Fruit fly (Drosophila melanogaster) S2 (cell line): ENCODE data around the gene mfrn.
"Not testable (repeated sequence)": the region's sequence is repeated elsewhere in the genome, so short reads cannot be mapped to it uniquely, and the experiment has no call there.

Source experiments
- CG8478 ChIP-seq: fragments of >200 bp; optimal IDR thresholded peaks from 2 replicates; lab custom pipeline; 2018
- CTCF ChIP-seq, 2 experiments: fragments of >200 bp; optimal IDR thresholded peaks; 2 replicates each; lab custom pipeline; 2018

The mfrn gene

DNA sequence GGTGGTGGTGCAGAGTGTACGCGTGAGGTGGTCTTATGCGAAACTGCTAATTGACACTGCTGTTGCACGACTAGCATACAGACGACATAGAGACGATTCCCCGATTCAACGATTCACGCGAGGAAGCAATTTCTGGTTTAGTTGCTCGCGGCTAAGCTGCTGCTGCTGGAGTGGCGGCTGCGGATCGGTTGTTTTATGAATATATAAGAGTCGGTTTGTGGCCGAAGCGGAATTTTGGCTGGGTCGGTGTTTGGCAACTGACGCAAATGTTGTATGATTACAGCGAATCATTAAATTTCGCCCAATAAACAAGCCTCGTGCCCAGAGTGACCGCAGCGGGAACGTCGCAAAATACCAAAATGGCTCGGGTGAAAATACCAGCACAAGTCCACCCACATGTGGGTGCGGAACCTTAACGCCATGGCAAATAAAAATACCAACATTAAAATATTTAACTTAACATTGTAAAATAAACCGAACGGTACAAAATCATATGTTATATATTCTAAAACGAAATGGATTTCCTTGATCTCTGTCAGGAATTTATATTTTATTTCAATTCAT is at the start of gene mfrn:
mfrn (minus strand) TSS at position 340 of the 564 bp plus-strand sequence.
- peak in 1 of 2 experiments; percentile 18 for TF ChIP-seq CTCF (optimal IDR thresholded peaks at IDR 0.05; lab: Kevin White, UChicago)
- no peak for TF ChIP-seq CG8478 (lab: Kevin White, UChicago)

DNA sequence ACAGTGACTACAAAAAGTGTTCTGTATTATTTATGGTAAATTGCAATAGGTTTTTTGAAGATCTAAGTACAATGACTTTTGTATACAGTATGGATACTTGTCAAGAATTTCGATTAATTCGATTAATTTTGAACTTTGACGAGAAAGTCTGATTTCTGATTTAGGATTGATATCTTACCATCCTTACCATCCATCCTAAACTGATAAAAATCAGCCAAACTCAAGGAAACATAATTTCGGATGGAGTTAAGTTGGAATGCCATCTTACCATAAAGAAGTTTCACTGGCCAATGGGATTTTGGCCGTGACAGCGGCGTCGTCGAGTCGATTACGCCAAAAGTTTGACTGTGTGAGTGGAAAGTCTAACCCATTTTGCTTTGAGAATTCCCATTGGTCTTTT is 42.8 kb upstream of the mfrn start, which contains the start of gene CG4815:
CG4815 (minus strand) TSS at position 101 of the 400 bp plus-strand sequence.
- no peak for TF ChIP-seq CTCF (optimal IDR thresholded peaks at IDR 0.05; lab: Kevin White, UChicago)
- TF ChIP-seq CG8478 (lab: Kevin White, UChicago) = no peak

DNA sequence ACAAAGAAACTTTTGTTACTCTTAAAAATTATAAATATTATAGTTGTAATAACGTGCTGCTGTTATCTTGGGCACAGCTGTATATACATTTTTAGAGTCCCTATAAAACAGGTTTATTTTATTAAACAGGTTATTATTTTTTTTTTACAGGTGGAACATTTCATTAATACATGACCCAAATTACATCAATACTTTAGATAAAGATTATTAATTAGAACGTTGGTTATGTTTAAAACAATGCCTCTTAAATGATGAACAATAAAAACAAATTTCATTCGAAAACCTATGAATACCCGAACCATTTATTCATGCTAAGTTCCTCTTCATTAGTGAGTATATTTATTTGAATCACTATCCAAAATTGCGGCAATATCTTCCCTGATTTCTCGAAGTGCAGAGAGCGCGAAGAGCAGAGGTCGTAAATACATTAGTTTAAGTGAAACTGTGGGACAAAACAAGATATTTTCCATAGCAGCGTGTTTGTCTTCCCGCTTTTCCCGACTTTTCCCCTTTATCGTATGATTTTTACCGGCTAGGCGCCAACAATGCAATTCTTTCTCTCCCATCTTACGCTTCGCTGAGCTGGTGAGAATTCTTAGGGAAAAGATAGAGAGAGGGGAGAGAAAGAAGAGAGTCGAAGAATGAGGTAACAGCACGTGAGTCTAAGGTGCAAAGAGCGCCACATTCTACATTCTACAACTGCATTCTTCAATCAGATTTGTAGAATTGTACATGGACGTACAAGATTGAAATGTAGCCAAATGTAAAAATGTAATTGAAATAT is 41.0 kb upstream of the mfrn start:
- no peak for TF ChIP-seq CTCF (optimal IDR thresholded peaks at IDR 0.05; lab: Kevin White, UChicago)
- TF ChIP-seq CG8478 (lab: Kevin White, UChicago) = no peak

DNA sequence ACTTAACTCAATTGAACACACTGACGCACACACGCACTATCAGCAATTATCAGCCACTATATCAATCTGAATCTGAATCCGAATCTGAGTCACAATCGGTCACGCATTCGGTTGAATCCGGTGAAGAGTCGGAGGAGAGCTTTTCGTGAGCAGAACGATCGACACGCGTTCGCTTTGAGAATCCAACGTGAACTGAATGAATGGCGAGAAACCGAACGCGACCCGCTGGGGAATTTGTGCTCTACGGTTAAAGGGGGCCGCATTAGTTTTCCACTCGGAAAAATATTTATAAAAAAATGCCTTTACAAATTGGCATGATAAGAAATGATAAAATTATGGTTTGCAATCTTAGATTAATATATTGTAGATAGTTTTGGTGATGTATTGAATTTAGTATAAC is 40.4 kb upstream of the mfrn start, which contains the start of gene betaTub97EF:
betaTub97EF (minus strand) TSS at position 196 of the 400 bp plus-strand sequence.
- TF ChIP-seq CTCF (optimal IDR thresholded peaks at IDR 0.05; lab: Kevin White, UChicago) (no peak), CG8478 (lab: Kevin White, UChicago) (no peak)

DNA sequence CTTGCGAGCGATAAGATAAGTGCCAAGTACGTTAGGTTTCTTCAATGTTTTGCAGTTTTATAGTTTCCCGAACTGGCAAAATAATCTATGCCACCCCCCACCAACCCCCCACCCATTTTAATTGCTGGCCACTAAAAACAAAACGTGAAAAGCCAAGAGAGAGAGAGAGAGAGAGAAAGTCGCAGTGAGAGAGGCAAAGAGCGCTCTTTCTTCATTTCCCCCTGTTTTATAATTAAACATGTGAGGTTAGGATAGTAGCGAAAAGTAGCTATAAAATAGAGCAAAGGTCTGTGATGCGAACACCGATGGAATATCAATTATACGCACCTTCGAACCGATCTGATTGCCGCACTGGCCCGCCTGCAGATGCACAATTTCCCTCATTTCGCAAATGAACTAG is 40.0 kb upstream of the mfrn start:
- no peak for TF ChIP-seq CTCF (optimal IDR thresholded peaks at IDR 0.05; lab: Kevin White, UChicago)
- TF ChIP-seq CG8478 (lab: Kevin White, UChicago) = no peak

DNA sequence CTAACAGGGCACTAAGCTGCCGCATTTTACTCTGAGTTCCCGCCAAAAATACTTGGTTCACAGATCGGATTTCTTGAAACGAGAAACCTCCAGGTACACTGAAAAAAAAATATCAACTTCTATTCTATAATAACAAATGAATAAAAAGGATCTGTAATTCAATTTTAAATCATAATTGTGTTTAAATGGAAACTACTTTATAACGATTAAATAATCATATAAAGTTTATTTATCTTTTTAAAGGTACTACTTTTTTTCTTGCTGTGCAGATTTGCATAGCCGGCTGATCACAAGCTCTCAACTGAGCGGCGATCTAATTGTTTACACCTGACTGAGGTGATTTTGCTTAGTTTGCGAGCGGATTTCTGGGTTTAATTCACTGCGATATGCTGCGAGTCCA is 39.5 kb upstream of the mfrn start:
- TF ChIP-seq CTCF (optimal IDR thresholded peaks at IDR 0.05; lab: Kevin White, UChicago) (no peak), CG8478 (lab: Kevin White, UChicago) (no peak)

DNA sequence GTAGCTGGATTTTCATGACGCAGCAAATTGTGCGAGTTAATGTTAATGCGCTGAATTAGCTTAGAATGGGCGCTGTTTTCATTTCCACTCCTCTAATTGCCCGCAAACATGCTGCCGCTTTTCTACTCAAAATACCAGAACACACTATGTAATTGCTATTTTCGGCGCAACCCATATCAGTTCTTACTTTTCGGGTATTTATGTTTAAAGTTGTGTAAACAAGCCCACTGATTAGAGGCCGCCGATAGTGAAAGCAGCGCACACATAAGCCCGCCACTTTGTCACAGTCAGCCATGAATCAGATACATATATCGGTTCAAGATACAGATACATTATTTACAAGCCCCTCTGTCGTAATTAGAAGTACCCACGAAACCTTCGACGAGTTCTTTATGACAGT is 39.0 kb upstream of the mfrn start:
- TF ChIP-seq CTCF (optimal IDR thresholded peaks at IDR 0.05; lab: Kevin White, UChicago) (no peak), CG8478 (lab: Kevin White, UChicago) (no peak)

DNA sequence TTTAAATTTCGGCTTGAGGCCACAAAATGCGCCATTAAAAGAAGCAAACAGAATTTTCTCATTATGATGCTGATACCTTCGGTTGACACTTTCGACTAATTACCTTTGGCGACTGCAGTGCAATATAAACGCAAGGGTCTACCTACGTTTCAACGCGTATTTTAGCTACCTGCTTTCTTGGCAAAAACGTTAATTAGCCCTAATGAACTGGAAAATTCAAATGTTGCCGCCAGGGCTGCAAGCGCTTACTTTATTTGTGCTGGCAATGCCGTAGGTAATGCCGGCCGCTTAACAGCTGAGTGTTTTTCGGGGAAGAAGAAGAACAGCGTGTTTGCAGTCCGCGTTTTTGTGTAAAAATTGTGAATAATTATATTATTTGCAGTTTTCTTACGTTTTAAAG is 15.3 kb upstream of the mfrn start, which contains the start of the genes CG31131 and CG4849:
CG31131 (minus strand) TSS at position 101 of the 400 bp plus-strand sequence.
CG4849 (plus strand) TSS at position 297 of the 400 bp plus-strand sequence.
- TF ChIP-seq CG8478 (lab: Kevin White, UChicago); CTCF (optimal IDR thresholded peaks at IDR 0.05; lab: Kevin White, UChicago): not testable (repeated sequence)

DNA sequence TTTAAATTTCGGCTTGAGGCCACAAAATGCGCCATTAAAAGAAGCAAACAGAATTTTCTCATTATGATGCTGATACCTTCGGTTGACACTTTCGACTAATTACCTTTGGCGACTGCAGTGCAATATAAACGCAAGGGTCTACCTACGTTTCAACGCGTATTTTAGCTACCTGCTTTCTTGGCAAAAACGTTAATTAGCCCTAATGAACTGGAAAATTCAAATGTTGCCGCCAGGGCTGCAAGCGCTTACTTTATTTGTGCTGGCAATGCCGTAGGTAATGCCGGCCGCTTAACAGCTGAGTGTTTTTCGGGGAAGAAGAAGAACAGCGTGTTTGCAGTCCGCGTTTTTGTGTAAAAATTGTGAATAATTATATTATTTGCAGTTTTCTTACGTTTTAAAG is 12.7 kb upstream of the mfrn start, which contains the start of gene CG31253:
CG31253 (minus strand) TSS at position 101 of the 400 bp plus-strand sequence.
- not testable (repeated sequence) for TF ChIP-seq CTCF (optimal IDR thresholded peaks at IDR 0.05; lab: Kevin White, UChicago); CG8478 (lab: Kevin White, UChicago)

DNA sequence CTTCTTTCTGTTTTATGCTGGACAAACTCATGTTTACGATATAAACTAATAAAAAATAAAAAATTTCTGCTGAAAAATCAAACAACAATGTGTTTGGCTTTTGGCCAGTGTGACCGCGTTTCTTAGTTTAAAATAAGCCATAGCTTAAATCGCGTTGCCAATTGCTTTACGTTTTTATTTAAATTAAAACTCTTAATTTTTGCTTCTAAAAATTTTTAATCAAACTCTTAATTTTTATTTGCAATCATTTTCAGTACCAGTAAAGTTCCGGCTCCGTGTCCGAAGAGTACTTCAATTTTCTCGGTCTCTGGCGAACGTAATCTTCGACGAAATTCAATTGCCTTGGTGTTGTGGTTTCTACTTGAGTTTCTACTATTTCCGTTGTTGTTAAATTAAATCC is 11.3 kb upstream of the mfrn start, which contains the start of the genes CG42487 and CG4884:
CG42487 (minus strand) TSS at position 101 of the 400 bp plus-strand sequence.
CG4884 (minus strand) TSS at position 101 of the 400 bp plus-strand sequence.
- not testable (repeated sequence) for TF ChIP-seq CTCF (optimal IDR thresholded peaks at IDR 0.05; lab: Kevin White, UChicago); CG8478 (lab: Kevin White, UChicago)

DNA sequence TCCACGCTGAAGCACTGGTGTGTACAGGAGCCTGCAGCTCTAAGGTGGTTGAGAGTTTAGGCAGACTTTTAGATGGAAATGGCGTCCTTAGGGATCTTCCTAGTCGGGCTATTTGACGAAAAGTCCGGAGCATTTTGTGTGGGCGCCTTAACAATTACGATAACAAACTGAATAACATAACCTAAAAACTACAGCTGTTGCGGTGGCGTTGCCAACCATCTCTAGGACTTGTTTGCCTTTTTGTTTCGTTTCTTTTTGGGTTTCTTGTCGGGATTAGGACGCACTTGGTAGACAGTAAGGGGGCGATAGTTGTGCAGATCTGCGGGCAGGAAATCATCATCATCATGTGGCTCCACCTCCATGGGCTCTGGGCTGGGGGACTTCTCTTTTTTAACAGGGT is 10.1 kb upstream of the mfrn start:
- TF ChIP-seq CG8478 (lab: Kevin White, UChicago) (no peak), CTCF (optimal IDR thresholded peaks at IDR 0.05; lab: Kevin White, UChicago) (no peak)

DNA sequence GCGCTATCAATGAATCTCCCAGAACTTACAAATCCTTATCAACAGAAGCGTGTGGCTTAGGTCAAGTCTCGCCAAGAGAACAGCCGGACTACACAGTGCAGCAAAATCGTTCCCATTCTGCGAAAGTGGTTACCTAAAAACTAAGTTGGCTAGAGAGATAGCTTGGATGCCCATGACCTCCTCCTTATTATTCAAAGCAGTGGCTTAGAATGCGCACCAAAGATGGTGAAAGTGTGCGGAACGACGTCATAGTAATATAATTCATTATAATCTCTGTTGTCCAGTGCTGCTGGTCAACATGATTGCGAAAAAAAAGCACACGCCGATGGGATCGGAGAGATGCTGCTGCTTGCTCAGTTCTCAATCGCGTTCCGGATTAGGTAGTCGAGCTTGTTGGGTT is 6.7 kb upstream of the mfrn start, which contains the start of gene Nep7:
Nep7 (plus strand) TSS at position 385 of the 400 bp plus-strand sequence.
- TF ChIP-seq CG8478 (lab: Kevin White, UChicago) = no peak
- TF ChIP-seq CTCF (optimal IDR thresholded peaks at IDR 0.05; lab: Kevin White, UChicago) = no peak

DNA sequence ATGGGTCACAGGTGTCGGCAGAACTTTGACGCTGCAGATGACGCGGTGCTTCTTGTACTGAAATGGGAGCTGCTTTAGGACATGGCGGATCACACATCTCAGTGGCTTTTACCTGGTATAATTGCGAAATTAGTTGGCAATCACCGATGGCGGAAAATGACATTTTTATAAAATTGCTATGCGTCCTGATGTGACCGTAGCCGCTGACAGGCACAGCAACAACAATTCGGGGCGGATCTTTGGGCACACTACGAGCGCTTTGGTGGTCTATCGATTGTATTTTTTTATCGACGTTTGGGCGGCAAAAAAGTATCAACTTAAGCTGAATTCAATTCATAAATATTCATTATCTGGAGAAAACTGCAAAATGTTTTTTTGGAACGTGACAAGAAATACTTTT is 6.1 kb upstream of the mfrn start, which contains the start of gene CG4951:
CG4951 (minus strand) TSS at position 223 of the 400 bp plus-strand sequence.
- no peak for TF ChIP-seq CTCF (optimal IDR thresholded peaks at IDR 0.05; lab: Kevin White, UChicago)

DNA sequence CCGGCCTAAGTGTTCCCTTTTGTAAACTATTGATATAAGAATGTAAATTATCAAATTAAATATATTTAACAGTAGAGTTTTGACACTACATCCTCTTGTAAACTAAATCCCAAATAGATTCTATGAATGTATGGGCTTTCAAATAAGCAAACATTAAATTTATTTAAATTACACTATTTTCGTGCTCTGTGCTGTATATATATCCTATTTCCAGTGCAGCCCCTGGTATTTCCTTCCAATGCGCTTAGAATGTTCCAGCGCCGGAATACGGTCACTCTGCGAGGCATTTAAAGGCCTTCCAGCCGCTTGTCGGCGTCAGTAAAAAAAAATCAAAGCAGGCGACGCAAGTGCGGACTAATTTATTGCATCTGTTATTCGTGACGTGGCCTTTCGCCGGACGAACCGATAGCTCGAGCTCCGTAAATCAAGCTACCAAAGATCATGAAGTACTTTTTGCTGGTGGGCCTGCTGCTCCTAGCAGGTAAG is 643 bp upstream of the mfrn start, which contains the start of gene Gp93:
Gp93 (plus strand) TSS at position 291 of the 486 bp plus-strand sequence.
- TF ChIP-seq CG8478 (lab: Kevin White, UChicago) (no peak), CTCF (optimal IDR thresholded peaks at IDR 0.05; lab: Kevin White, UChicago) (no peak)
